Fruit fly (Drosophila melanogaster) whole organism, adult: Measurements from ENCODE around the gene CG8562.

Source experiments
- CG12768 ChIP-seq: fragments of 200-800 bp; sonication (Bioruptor generic); optimal IDR thresholded peaks from 2 replicates; lab custom pipeline; 2017; ENCODE audit warnings: missing biosample characterization, missing genetic modification characterization, mild to moderate bottlenecking, moderate library complexity, missing genetic modification reagents
- CG1620 ChIP-seq: fragments of 200-800 bp; sonication (Bioruptor generic); optimal IDR thresholded peaks from 2 replicates; lab custom pipeline; 2016; ENCODE audit warnings: missing biosample characterization, missing genetic modification characterization
- CG7045 ChIP-seq: fragments of 200-800 bp; sonication (Bioruptor generic); optimal IDR thresholded peaks from 2 replicates; lab custom pipeline; 2017; ENCODE audit warnings: missing biosample characterization, mild to moderate bottlenecking, missing genetic modification characterization
- Mnt ChIP-seq: fragments of 200-800 bp; sonication (Bioruptor generic); optimal IDR thresholded peaks from 2 replicates; lab custom pipeline; 2016; ENCODE audit warnings: missing biosample characterization, mild to moderate bottlenecking, missing genetic modification characterization
- kay ChIP-seq: fragments of 200-800 bp; sonication (Bioruptor generic); peaks from one replicate; lab custom pipeline; 2016; ENCODE audit warnings: missing biosample characterization, missing genetic modification characterization, borderline replicate concordance

DNA sequence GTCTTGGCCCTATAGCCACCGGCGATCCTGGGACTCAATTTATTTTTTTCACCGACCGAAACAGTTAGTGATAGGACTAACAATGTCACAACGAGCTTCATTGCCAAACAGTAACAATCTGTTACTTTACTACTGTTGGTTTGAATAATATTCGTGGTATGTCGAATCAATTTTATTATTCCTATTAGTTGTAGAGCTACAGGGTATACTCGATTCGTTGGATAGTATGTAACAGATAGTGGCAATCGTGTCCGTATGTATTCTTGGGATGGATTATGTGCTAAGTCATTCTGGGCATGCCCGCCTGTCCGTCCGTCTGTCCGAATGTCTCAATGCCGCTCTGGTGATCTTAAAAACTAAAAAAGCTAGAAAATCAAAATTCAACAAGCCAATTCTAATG, 41.2 kb downstream of the CG8562 start, which contains the start of gene sphinx1:
- no peak for TF ChIP-seq Mnt (GFP tag; lab: Kevin White, UChicago)
- no peak for TF ChIP-seq CG12768 (GFP tag; lab: Kevin White, UChicago)
- TF ChIP-seq CG7045: no peak
- no peak for TF ChIP-seq kay
- no peak for TF ChIP-seq CG1620 (GFP tag; lab: Kevin White, UChicago)
